Worm (Caenorhabditis elegans): ENCODE measurements around the gene pho-5.

pho-5 gene

DNA sequence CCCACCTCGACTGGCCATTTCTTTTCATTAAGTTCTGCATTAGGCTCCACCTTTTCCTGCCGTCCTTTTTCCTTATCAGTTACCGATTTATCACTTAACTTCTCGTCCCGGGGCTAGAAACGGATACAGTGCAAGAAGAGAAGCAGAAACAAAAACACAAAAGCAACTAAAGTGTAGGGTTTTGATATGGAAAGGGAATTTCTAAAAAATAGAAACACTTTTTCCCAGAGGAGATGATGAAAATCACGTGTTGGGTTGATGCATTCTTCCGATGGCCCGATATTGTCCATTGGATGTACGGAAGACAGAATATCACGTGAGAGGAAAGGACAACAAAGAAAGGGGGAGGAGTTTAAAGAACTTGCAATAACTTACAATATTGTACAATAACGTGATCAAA lies 12.9 kb downstream of the pho-5 start (continued):
- TF ChIP-seq aly-2 (tag; optimal IDR thresholded peaks at IDR 0.05) (no peak), ctbp-1 (GFP tag; IDR thresholded peaks at IDR 0.05) (no peak), snpc-4 (tag; optimal IDR thresholded peaks at IDR 0.05) (no peak), nhr-42 (GFP tag; IDR thresholded peaks at IDR 0.05) (no peak), nhr-77 (tag; optimal IDR thresholded peaks at IDR 0.05) (peak; percentile 7), egl-27 (tag; optimal IDR thresholded peaks at IDR 0.05) (no peak), ZK337.2 (GFP tag; IDR thresholded peaks at IDR 0.05) (no peak), Y48G9A.11 (GFP tag; IDR thresholded peaks at IDR 0.05) (no peak), mxl-3 (GFP tag; optimal IDR thresholded peaks at IDR 0.05) (peak; percentile 62), ceh-28 (tag; optimal IDR thresholded peaks at IDR 0.05) (no peak), nhr-41 (GFP tag; IDR thresholded peaks at IDR 0.05) (no peak), attf-4 (tag; optimal IDR thresholded peaks at IDR 0.05) (no peak), unc-62 (GFP tag; optimal IDR thresholded peaks at IDR 0.05 in 1 of 2) (no peak), unc-62 (tag; optimal IDR thresholded peaks at IDR 0.05) (no peak), madf-5 (GFP tag; IDR thresholded peaks at IDR 0.05) (no peak), madf-9 (GFP tag; conservative IDR thresholded peaks at IDR 0.05) (no peak), zip-2 (tag; optimal IDR thresholded peaks at IDR 0.05) (no peak), rbr-2 (tag; optimal IDR thresholded peaks at IDR 0.05) (no peak), ceh-62 (tag; optimal IDR thresholded peaks at IDR 0.05) (no peak), Y5F2A.4 (GFP tag; optimal IDR thresholded peaks at IDR 0.05) (no peak), arid-1 (GFP tag; conservative IDR thresholded peaks at IDR 0.05) (no peak), D1046.2 (GFP tag; IDR thresholded peaks at IDR 0.05) (no peak), php-3 (GFP tag; IDR thresholded peaks at IDR 0.05) (no peak), zip-11 (GFP tag; IDR thresholded peaks at IDR 0.05) (no peak), skn-1 (tag; optimal IDR thresholded peaks at IDR 0.05) (no peak), dpl-1 (GFP tag; optimal IDR thresholded peaks at IDR 0.05) (peak; percentile 6), daf-8 (GFP tag; IDR thresholded peaks at IDR 0.05) (no peak), lin-1 (GFP tag; IDR thresholded peaks at IDR 0.05) (peak; percentile 36; the same call in 1 of the 2 replicates), nhr-25 (tag; optimal IDR thresholded peaks at IDR 0.05; ENCODE audit: borderline replicate concordance, insufficient read depth) (no peak), zfp-2 (tag; optimal IDR thresholded peaks at IDR 0.05) (no peak), jun-1 (tag; optimal IDR thresholded peaks at IDR 0.05) (no peak), egl-43 (GFP tag; IDR thresholded peaks at IDR 0.05) (no peak), ceh-20 (GFP tag; IDR thresholded peaks at IDR 0.05) (no peak), nhr-6 (tag; optimal IDR thresholded peaks at IDR 0.05) (no peak), nhr-28 (tag; optimal IDR thresholded peaks at IDR 0.05) (peak; percentile 66), nhr-76 (tag; optimal IDR thresholded peaks at IDR 0.05) (peak; percentile 40), lin-29 (GFP tag; IDR thresholded peaks at IDR 0.05) (no peak), F49E8.2 (tag; optimal IDR thresholded peaks at IDR 0.05; ENCODE audit: borderline replicate concordance) (no peak), vab-7 (GFP tag; IDR thresholded peaks at IDR 0.05) (no peak), lir-3 (tag; optimal IDR thresholded peaks at IDR 0.05) (no peak), lin-13 (GFP tag; optimal IDR thresholded peaks at IDR 0.05) (no peak), unc-39 (tag; optimal IDR thresholded peaks at IDR 0.05) (no peak), Y75B8A.6 (GFP tag; IDR thresholded peaks at IDR 0.05) (no peak), spr-3 (GFP tag; optimal IDR thresholded peaks at IDR 0.05) (no peak), fkh-10 (GFP tag; optimal IDR thresholded peaks at IDR 0.05) (no peak), hlh-30 (tag; optimal IDR thresholded peaks at IDR 0.05; ENCODE audit: insufficient read depth) (peak; percentile 86), fos-1 (tag; optimal IDR thresholded peaks at IDR 0.05) (no peak), mes-2 (tag; optimal IDR thresholded peaks at IDR 0.05; ENCODE audit: poor library complexity, severe bottlenecking) (peak; percentile 39), nhr-102 (tag; optimal IDR thresholded peaks at IDR 0.05) (no peak), hlh-11 (tag; optimal IDR thresholded peaks at IDR 0.05) (peak; percentile 81), nhr-237 (tag; optimal IDR thresholded peaks at IDR 0.05) (no peak), F37D6.2 (tag; optimal IDR thresholded peaks at IDR 0.05) (no peak), ama-1 (optimal IDR thresholded peaks at IDR 0.05) (no peak), ceh-82 (tag; optimal IDR thresholded peaks at IDR 0.05) (no peak)

Data from whole organism, L4 larva.